Worm (Caenorhabditis elegans) whole organism, early embryonic: ENCODE data around the gene fipr-3.

Experiments used
- B0310.2 ChIP-seq: sonication (generic microtip); optimal IDR thresholded peaks from 2 replicates; lab custom pipeline; 2016; ENCODE audit warnings: mild to moderate bottlenecking, missing genetic modification characterization, missing compliant biosample characterization
- F13C5.2 ChIP-seq: sonication (generic microtip); optimal IDR thresholded peaks from 2 replicates; lab custom pipeline; 2017; ENCODE audit warnings: mild to moderate bottlenecking, missing genetic modification characterization, inconsistent platforms, missing compliant biosample characterization
- aly-1 ChIP-seq: sonication (generic microtip); optimal IDR thresholded peaks from 2 replicates; lab custom pipeline; 2016; ENCODE audit warnings: missing genetic modification characterization, missing compliant biosample characterization
- ama-1 ChIP-seq: fragments of 150-350 bp; optimal IDR thresholded peaks from 2 replicates; lab custom pipeline; 2014
- ceh-13 ChIP-seq: fragments of 200-800 bp; sonication (Bioruptor generic); optimal IDR thresholded peaks from 2 replicates; lab custom pipeline; 2018; ENCODE audit warnings: mild to moderate bottlenecking, missing genetic modification characterization, missing compliant biosample characterization
- ceh-36 ChIP-seq: sonication (generic microtip); optimal IDR thresholded peaks from 2 replicates; lab custom pipeline; 2016; ENCODE audit warnings: missing genetic modification characterization, inconsistent platforms, missing compliant biosample characterization
- ets-7 ChIP-seq: sonication (generic microtip); optimal IDR thresholded peaks from 2 replicates; lab custom pipeline; 2016; ENCODE audit warnings: missing genotype, missing genetic modification characterization, missing compliant biosample characterization
- flt-1 ChIP-seq: fragments of 200-800 bp; sonication (Bioruptor generic); IDR thresholded peaks from 2 replicates; pipeline ENCODE4 v1.3.6; 2022; ENCODE audit warnings: missing genetic modification characterization, missing compliant biosample characterization
- hmbx-1 ChIP-seq: sonication (generic microtip); optimal IDR thresholded peaks from 2 replicates; lab custom pipeline; 2016; ENCODE audit warnings: mild to moderate bottlenecking, missing genetic modification characterization, missing compliant biosample characterization
- hmg-4 ChIP-seq: fragments of 200-800 bp; sonication (Bioruptor generic); optimal IDR thresholded peaks from 2 replicates; lab custom pipeline; 2018; ENCODE audit warnings: mild to moderate bottlenecking, missing genetic modification characterization, missing compliant biosample characterization
- hnd-1 ChIP-seq: sonication (generic microtip); optimal IDR thresholded peaks from 2 replicates; lab custom pipeline; 2016; ENCODE audit warnings: missing genetic modification characterization, missing compliant biosample characterization
- pes-1 ChIP-seq: fragments of 200-800 bp; sonication (Bioruptor generic); IDR thresholded peaks from 2 replicates; pipeline ENCODE4 v1.3.6; 2022; ENCODE audit warnings: missing genetic modification reagents, missing genetic modification characterization, missing compliant biosample characterization
- scrt-1 ChIP-seq: fragments of 200-800 bp; sonication (Bioruptor generic); IDR thresholded peaks from 2 replicates; pipeline ENCODE4 v1.3.6; 2022; ENCODE audit warnings: missing genetic modification characterization, missing compliant biosample characterization
- sea-1 ChIP-seq: fragments of 200-800 bp; sonication (Bioruptor generic); conservative IDR thresholded peaks from 2 replicates; pipeline ENCODE4 v1.3.6; 2022; ENCODE audit warnings: missing genetic modification characterization, missing compliant biosample characterization
- tbx-11 ChIP-seq: fragments of 200-800 bp; sonication (Bioruptor generic); IDR thresholded peaks from 2 replicates; pipeline ENCODE4 v1.3.6; 2022; ENCODE audit warnings: missing genetic modification characterization, missing compliant biosample characterization
- tbx-37 ChIP-seq: fragments of 200-800 bp; sonication (Bioruptor generic); conservative IDR thresholded peaks from 2 replicates; pipeline ENCODE4 v1.3.6; 2022; ENCODE audit warnings: missing genetic modification reagents, missing genetic modification characterization, missing compliant biosample characterization
- tra-4 ChIP-seq: sonication (generic microtip); optimal IDR thresholded peaks from 2 replicates; lab custom pipeline; 2017; ENCODE audit warnings: missing genetic modification characterization, missing compliant biosample characterization

fipr-3 gene

ce11 chrX:14435648-14436155 is 12.5 kb downstream of the fipr-3 start:
- TF ChIP-seq aly-1 (tag; lab: Kevin White, UChicago) (no peak), F13C5.2 (tag; lab: Kevin White, UChicago) (no peak), ets-7 (tag; lab: Kevin White, UChicago) (no peak), hmg-4 (GFP tag; lab: Kevin White, UChicago) (no peak), tra-4 (tag; lab: Kevin White, UChicago) (no peak), scrt-1 (GFP tag; lab: Robert Waterston, UW) (no peak), hmbx-1 (no peak), pes-1 (GFP tag; lab: Robert Waterston, UW) (no peak), tbx-11 (GFP tag; lab: Robert Waterston, UW) (no peak), ama-1 (lab: Kevin White, UChicago) (no peak), tbx-37 (no peak)

- TF ChIP-seq B0310.2, result no peak
- TF ChIP-seq tbx-11 (GFP tag; lab: Robert Waterston, UW), result no peak
- TF ChIP-seq tra-4 (tag; lab: Kevin White, UChicago), result no peak
- no peak for TF ChIP-seq sea-1 (GFP tag; lab: Robert Waterston, UW)
These were observed 19.1 kb downstream of the fipr-3 start, which contains the start of gene F23D12.3 for ce11 chrX:14442321-14442720. Gene F23D12.3 (plus strand): TSS chrX:14442621.

ce11 chrX:14444701-14445100 is 21.5 kb downstream of the fipr-3 start, which contains the start of gene F23D12.4:
Gene F23D12.4 (plus strand): TSS chrX:14445001.
- TF ChIP-seq ceh-13 (GFP tag; lab: Kevin White, UChicago) (no peak), hnd-1 (tag; lab: Kevin White, UChicago) (no peak), flt-1 (GFP tag; lab: Robert Waterston, UW) (no peak), ama-1 (lab: Kevin White, UChicago) (no peak), tbx-37 (no peak), ets-7 (tag; lab: Kevin White, UChicago) (no peak), ceh-36 (tag; lab: Kevin White, UChicago) (no peak), aly-1 (tag; lab: Kevin White, UChicago) (no peak), pes-1 (GFP tag; lab: Robert Waterston, UW) (no peak), F13C5.2 (tag; lab: Kevin White, UChicago) (no peak), hmg-4 (GFP tag; lab: Kevin White, UChicago) (no peak), sea-1 (GFP tag; lab: Robert Waterston, UW) (no peak), scrt-1 (GFP tag; lab: Robert Waterston, UW) (no peak), B0310.2 (no peak)

- TF ChIP-seq F13C5.2 (tag; lab: Kevin White, UChicago), result no peak
- no peak for TF ChIP-seq tbx-37
- TF ChIP-seq ceh-13 (GFP tag; lab: Kevin White, UChicago), result no peak
- no peak for TF ChIP-seq sea-1 (GFP tag; lab: Robert Waterston, UW)
- no peak for TF ChIP-seq scrt-1 (GFP tag; lab: Robert Waterston, UW)
- no peak for TF ChIP-seq tbx-11 (GFP tag; lab: Robert Waterston, UW)
These were observed 24.3 kb downstream of the fipr-3 start for ce11 chrX:14447498-14447897.

ce11 chrX:14447910-14448309 is 24.7 kb downstream of the fipr-3 start, which contains the start of gene jmjd-3.2:
Gene jmjd-3.2 (plus strand): TSS chrX:14448210.
- TF ChIP-seq flt-1 (GFP tag; lab: Robert Waterston, UW) (no peak), ama-1 (lab: Kevin White, UChicago) (no peak), hmbx-1 (no peak), sea-1 (GFP tag; lab: Robert Waterston, UW) (no peak), F13C5.2 (tag; lab: Kevin White, UChicago) (no peak), tbx-37 (no peak), hnd-1 (tag; lab: Kevin White, UChicago) (no peak), tra-4 (tag; lab: Kevin White, UChicago) (no peak), scrt-1 (GFP tag; lab: Robert Waterston, UW) (no peak), ceh-13 (GFP tag; lab: Kevin White, UChicago) (no peak), aly-1 (tag; lab: Kevin White, UChicago) (no peak), tbx-11 (GFP tag; lab: Robert Waterston, UW) (no peak), hmg-4 (GFP tag; lab: Kevin White, UChicago) (no peak), ceh-36 (tag; lab: Kevin White, UChicago) (no peak), pes-1 (GFP tag; lab: Robert Waterston, UW) (no peak), ets-7 (tag; lab: Kevin White, UChicago) (no peak)

- TF ChIP-seq pes-1 (GFP tag; lab: Robert Waterston, UW) (no peak), F13C5.2 (tag; lab: Kevin White, UChicago) (no peak), ceh-13 (GFP tag; lab: Kevin White, UChicago) (no peak), ceh-36 (tag; lab: Kevin White, UChicago) (no peak), tbx-11 (GFP tag; lab: Robert Waterston, UW) (no peak), ets-7 (tag; lab: Kevin White, UChicago) (no peak), hmg-4 (GFP tag; lab: Kevin White, UChicago) (no peak), scrt-1 (GFP tag; lab: Robert Waterston, UW) (no peak)
These were observed 30.5 kb downstream of the fipr-3 start, which contains the start of gene F23D12.7 for ce11 chrX:14453735-14454134. Gene F23D12.7 (minus strand): TSS chrX:14453835.

- no peak for TF ChIP-seq tbx-37
- no peak for TF ChIP-seq sea-1 (GFP tag; lab: Robert Waterston, UW)
- no peak for TF ChIP-seq pes-1 (GFP tag; lab: Robert Waterston, UW)
- TF ChIP-seq F13C5.2 (tag; lab: Kevin White, UChicago), result no peak
- TF ChIP-seq ama-1 (lab: Kevin White, UChicago), result no peak
- TF ChIP-seq flt-1 (GFP tag; lab: Robert Waterston, UW), result no peak
- no peak for TF ChIP-seq tbx-11 (GFP tag; lab: Robert Waterston, UW)
- no peak for TF ChIP-seq tra-4 (tag; lab: Kevin White, UChicago)
- no peak for TF ChIP-seq hmbx-1
- no peak for TF ChIP-seq ets-7 (tag; lab: Kevin White, UChicago)
- TF ChIP-seq scrt-1 (GFP tag; lab: Robert Waterston, UW), result no peak
These were observed 32.2 kb downstream of the fipr-3 start, which contains the start of gene Y66C5A.1 for ce11 chrX:14455419-14455818. Gene Y66C5A.1 (minus strand): TSS chrX:14455519.
